Worm (Caenorhabditis elegans) whole organism, L2 larva: ENCODE results near the gene F07C4.6.

Experiments
- R02D3.7 ChIP-seq: fragments of 150-350 bp; optimal IDR thresholded peaks from 2 replicates; lab custom pipeline; 2014; ENCODE audit warnings: missing biosample characterization, missing genetic modification characterization
- Y55F3AM.14 ChIP-seq: fragments of 200-800 bp; sonication (Bioruptor generic); optimal IDR thresholded peaks from 2 replicates; lab custom pipeline; 2018; ENCODE audit warnings: mild to moderate bottlenecking, missing genetic modification characterization, missing compliant biosample characterization
- ama-1 ChIP-seq: fragments of 150-350 bp; optimal IDR thresholded peaks from 2 replicates; lab custom pipeline; 2018; ENCODE audit warnings: inconsistent platforms
- ceh-82 ChIP-seq: fragments of 150-350 bp; optimal IDR thresholded peaks from 2 replicates; lab custom pipeline; 2014; ENCODE audit warnings: missing biosample characterization, missing genetic modification characterization
- dmd-4 ChIP-seq: sonication (generic microtip); optimal IDR thresholded peaks from 2 replicates; lab custom pipeline; 2017; ENCODE audit warnings: missing biosample characterization, missing genetic modification characterization
- fos-1 ChIP-seq: fragments of 150-350 bp; optimal IDR thresholded peaks from 2 replicates; lab custom pipeline; 2014; ENCODE audit warnings: missing biosample characterization, missing genetic modification characterization
- unc-55 ChIP-seq: fragments of 150-350 bp; sonication (generic microtip); optimal IDR thresholded peaks from 3 replicates; lab custom pipeline; 2014; ENCODE audit warnings: missing biosample characterization, missing genetic modification reagents, missing genetic modification characterization
- unc-62 ChIP-seq: fragments of 150-350 bp; optimal IDR thresholded peaks from 2 replicates; lab custom pipeline; 2014; ENCODE audit warnings: missing biosample characterization, missing genetic modification reagents, missing genetic modification characterization
- zag-1 ChIP-seq: fragments of 150-350 bp; optimal IDR thresholded peaks from 2 replicates; lab custom pipeline; 2014; ENCODE audit warnings: missing biosample characterization, missing genetic modification characterization
- ztf-11 ChIP-seq: sonication (generic microtip); optimal IDR thresholded peaks from 2 replicates; lab custom pipeline; 2017; ENCODE audit warnings: missing biosample characterization, missing genetic modification characterization

- TF ChIP-seq fos-1 (tag; lab: Kevin White, UChicago) (no peak), Y55F3AM.14 (GFP tag; lab: Kevin White, UChicago) (no peak), unc-55 (GFP tag; lab: Kevin White, UChicago) (no peak), unc-62 (GFP tag; lab: Kevin White, UChicago) (no peak), dmd-4 (tag; lab: Kevin White, UChicago) (no peak), zag-1 (tag; lab: Kevin White, UChicago) (no peak), R02D3.7 (tag; lab: Kevin White, UChicago) (no peak), ama-1 (lab: Kevin White, UChicago) (no peak), ztf-11 (no peak), ceh-82 (tag; lab: Kevin White, UChicago) (no peak)
These were observed 31.5 kb upstream of the F07C4.6 start for ce11 chrV:7595132-7595531.
